Fruit fly (Drosophila melanogaster) whole organism, embryonic: ENCODE measurements around the gene Bet5.

Experiments used
- CG12104 ChIP-seq: fragments of 200-800 bp; sonication (Bioruptor generic); optimal IDR thresholded peaks from 3 replicates; lab custom pipeline; 2016; ENCODE audit warnings: missing biosample characterization, missing genetic modification characterization
- CG12236 ChIP-seq: fragments of 200-800 bp; sonication (Bioruptor generic); optimal IDR thresholded peaks from 2 replicates; lab custom pipeline; 2016; ENCODE audit warnings: missing biosample characterization, missing genetic modification characterization
- CG12769 ChIP-seq: fragments of 200-800 bp; sonication (Bioruptor generic); optimal IDR thresholded peaks from 2 replicates; lab custom pipeline; 2019; ENCODE audit warnings: missing biosample characterization, mild to moderate bottlenecking, missing genetic modification characterization, moderate library complexity
- CG14667 ChIP-seq: fragments of 200-800 bp; sonication (Bioruptor generic); IDR thresholded peaks from 2 replicates; pipeline ENCODE4 v1.3.6; 2022; ENCODE audit warnings: missing biosample characterization, missing genetic modification characterization
- CG15011 ChIP-seq: fragments of 200-800 bp; sonication (Bioruptor generic); optimal IDR thresholded peaks from 3 replicates; lab custom pipeline; 2018; ENCODE audit warnings: missing biosample characterization, mild to moderate bottlenecking, missing genetic modification characterization
- CG15696 ChIP-seq: fragments of 200-800 bp; sonication (Bioruptor generic); optimal IDR thresholded peaks from 2 replicates; lab custom pipeline; 2019; ENCODE audit warnings: missing biosample characterization, mild to moderate bottlenecking, missing genetic modification characterization, moderate library complexity
- CG17385 ChIP-seq: fragments of 200-800 bp; sonication (Bioruptor generic); optimal IDR thresholded peaks from 3 replicates; lab custom pipeline; 2018; ENCODE audit warnings: missing biosample characterization, mild to moderate bottlenecking, missing genetic modification characterization
- CG32767 ChIP-seq: fragments of 200-800 bp; sonication (Bioruptor generic); IDR thresholded peaks from 2 replicates; pipeline ENCODE4 v1.3.6; 2022; ENCODE audit warnings: missing biosample characterization, missing genetic modification characterization
- CG3407 ChIP-seq: fragments of 200-800 bp; sonication (Bioruptor generic); optimal IDR thresholded peaks from 2 replicates; lab custom pipeline; 2018; ENCODE audit warnings: missing biosample characterization, mild to moderate bottlenecking, missing genetic modification characterization
- CG34376 ChIP-seq: fragments of 200-800 bp; sonication (Bioruptor generic); optimal IDR thresholded peaks from 2 replicates; lab custom pipeline; 2018; ENCODE audit warnings: missing biosample characterization, mild to moderate bottlenecking, missing genetic modification characterization
- CG4360 ChIP-seq: fragments of 200-800 bp; sonication (Bioruptor generic); IDR thresholded peaks from 2 replicates; pipeline ENCODE4 v1.3.6; 2022; ENCODE audit warnings: missing biosample characterization, missing genetic modification characterization
- CG5180 ChIP-seq: fragments of 200-800 bp; sonication (Bioruptor generic); optimal IDR thresholded peaks from 3 replicates; lab custom pipeline; 2017; ENCODE audit warnings: missing biosample characterization, missing genetic modification characterization, mild to moderate bottlenecking, moderate library complexity, missing genetic modification reagents
- CG7372 ChIP-seq: fragments of 200-800 bp; sonication (Bioruptor generic); IDR thresholded peaks from 2 replicates; pipeline ENCODE4 v1.3.6; 2022; ENCODE audit warnings: missing biosample characterization, missing genetic modification characterization
- CG8944 ChIP-seq: fragments of 200-800 bp; sonication (Bioruptor generic); optimal IDR thresholded peaks from 3 replicates; lab custom pipeline; 2016; ENCODE audit warnings: missing biosample characterization, missing genetic modification characterization
- Camta ChIP-seq: fragments of 200-800 bp; sonication (Bioruptor generic); optimal IDR thresholded peaks from 2 replicates; lab custom pipeline; 2016; ENCODE audit warnings: missing biosample characterization, missing genetic modification characterization
- Deaf1 ChIP-seq: fragments of 200-800 bp; optimal IDR thresholded peaks from 3 replicates; lab custom pipeline; 2019; ENCODE audit warnings: missing biosample characterization, mild to moderate bottlenecking, missing genetic modification characterization, moderate library complexity
- Ets65A ChIP-seq: fragments of 200-800 bp; sonication (Bioruptor generic); peaks from one replicate; lab custom pipeline; 2016; ENCODE audit warnings: missing biosample characterization, missing genetic modification characterization
- Hr39 ChIP-seq: fragments of >200 bp; optimal IDR thresholded peaks from 2 replicates; lab custom pipeline; 2017
- Med ChIP-seq: fragments of 200-800 bp; sonication (Bioruptor generic); peaks from one replicate; lab custom pipeline; 2016; ENCODE audit warnings: missing biosample characterization, missing genetic modification characterization, mild to moderate bottlenecking, inconsistent platforms, moderate library complexity
- Mrtf ChIP-seq: fragments of 200-800 bp; sonication (Bioruptor generic); IDR thresholded peaks from 3 replicates; pipeline ENCODE4 v1.3.6; 2022; ENCODE audit warnings: missing biosample characterization, missing genetic modification characterization
- Nf-YB ChIP-seq: fragments of 200-800 bp; sonication (Bioruptor generic); optimal IDR thresholded peaks from 3 replicates; lab custom pipeline; 2019; ENCODE audit warnings: missing biosample characterization, mild to moderate bottlenecking, missing genetic modification characterization, moderate library complexity
- Nf-YC ChIP-seq: fragments of 200-800 bp; optimal IDR thresholded peaks from 3 replicates; lab custom pipeline; 2019; ENCODE audit warnings: missing biosample characterization, mild to moderate bottlenecking, missing genetic modification characterization, moderate library complexity
- Pdp1 ChIP-seq, 2 experiments: fragments of 200-800 bp; sonication (Bioruptor generic); optimal IDR thresholded peaks; 3 replicates each; lab custom pipeline; 2016; ENCODE audit warnings: missing biosample characterization in 2 of 2, missing genetic modification characterization in 2 of 2, mild to moderate bottlenecking in 1 of 2, moderate library complexity in 1 of 2
- Side ChIP-seq: fragments of 200-800 bp; sonication (Bioruptor generic); optimal IDR thresholded peaks from 2 replicates; lab custom pipeline; 2016; ENCODE audit warnings: missing biosample characterization, missing genetic modification characterization
- bigmax ChIP-seq: fragments of 200-800 bp; sonication (Bioruptor generic); optimal IDR thresholded peaks from 2 replicates; lab custom pipeline; 2018; ENCODE audit warnings: missing biosample characterization, mild to moderate bottlenecking, missing genetic modification characterization
- cato ChIP-seq: fragments of 200-800 bp; sonication (Bioruptor generic); optimal IDR thresholded peaks from 2 replicates; lab custom pipeline; 2016; ENCODE audit warnings: missing biosample characterization, missing genetic modification characterization, borderline replicate concordance
- chinmo ChIP-seq: fragments of 200-800 bp; sonication (Bioruptor generic); IDR thresholded peaks from 4 replicates; pipeline ENCODE4 v1.3.6; 2022; ENCODE audit warnings: missing biosample characterization, missing genetic modification characterization; ENCODE audit not compliant: partially characterized antibody
- chm ChIP-seq: fragments of 200-800 bp; sonication (Bioruptor generic); IDR thresholded peaks from 2 replicates; pipeline ENCODE4 v1.3.6; 2022; ENCODE audit warnings: missing biosample characterization, missing genetic modification characterization
- crol ChIP-seq: fragments of 200-800 bp; sonication (Bioruptor generic); IDR thresholded peaks from 2 replicates; pipeline ENCODE4 v1.3.6; 2022; ENCODE audit warnings: missing biosample characterization, missing genetic modification characterization
- danr ChIP-seq: fragments of 200-800 bp; sonication (Bioruptor generic); IDR thresholded peaks from 2 replicates; pipeline ENCODE4 v1.3.6; 2022; ENCODE audit warnings: missing biosample characterization, missing genetic modification characterization
- dati ChIP-seq: fragments of 200-800 bp; sonication (Bioruptor generic); IDR thresholded peaks from 2 replicates; pipeline ENCODE4 v1.3.6; 2022; ENCODE audit warnings: missing biosample characterization, missing genetic modification characterization
- dimm ChIP-seq: fragments of 200-800 bp; sonication (Bioruptor generic); IDR thresholded peaks from 2 replicates; pipeline ENCODE4 v1.3.6; 2022; ENCODE audit warnings: missing biosample characterization, missing genetic modification characterization
- gce ChIP-seq: fragments of 200-800 bp; sonication (Bioruptor generic); IDR thresholded peaks from 3 replicates; pipeline ENCODE4 v1.3.6; 2022; ENCODE audit warnings: missing biosample characterization, missing genetic modification characterization
- gcm2 ChIP-seq: fragments of 200-800 bp; sonication (Bioruptor generic); optimal IDR thresholded peaks from 2 replicates; lab custom pipeline; 2016; ENCODE audit warnings: missing biosample characterization, missing genetic modification characterization
- hbn ChIP-seq: fragments of 200-800 bp; sonication (Bioruptor generic); IDR thresholded peaks from 2 replicates; pipeline ENCODE4 v1.3.6; 2022; ENCODE audit warnings: missing biosample characterization, missing genetic modification characterization; ENCODE audit not compliant: partially characterized antibody
- lab ChIP-seq: fragments of 200-800 bp; sonication (Bioruptor generic); optimal IDR thresholded peaks from 3 replicates; lab custom pipeline; 2017; ENCODE audit warnings: missing biosample characterization, missing genetic modification characterization, mild to moderate bottlenecking, moderate library complexity, missing genetic modification reagents
- lilli ChIP-seq: fragments of 200-800 bp; sonication (Bioruptor generic); optimal IDR thresholded peaks from 3 replicates; lab custom pipeline; 2016; ENCODE audit warnings: missing biosample characterization, missing genetic modification characterization
- lov ChIP-seq, 2 experiments: fragments of 200-800 bp in 1 of 2; fragments of >200 bp in 1 of 2; sonication (Bioruptor generic) in 1 of 2; IDR thresholded peaks in 1 of 2; optimal IDR thresholded peaks in 1 of 2; 2 replicates in 1 of 2; 3 replicates in 1 of 2; pipeline versions ENCODE4 v1.3.6 to Lab custom; 2017 to 2022; ENCODE audit warnings: missing biosample characterization in 1 of 2, missing genetic modification characterization in 1 of 2
- otp ChIP-seq: fragments of 200-800 bp; sonication (Bioruptor generic); IDR thresholded peaks from 3 replicates; pipeline ENCODE4, ENCODE4 v1.3.6; 2022; ENCODE audit warnings: missing biosample characterization, missing genetic modification characterization
- p53 ChIP-seq: fragments of 200-800 bp; sonication (Bioruptor generic); optimal IDR thresholded peaks from 2 replicates; lab custom pipeline; 2016; ENCODE audit warnings: missing biosample characterization, missing genetic modification characterization
- phol ChIP-seq: fragments of 200-800 bp; sonication (Bioruptor generic); optimal IDR thresholded peaks from 3 replicates; lab custom pipeline; 2018; ENCODE audit warnings: missing biosample characterization, mild to moderate bottlenecking, missing genetic modification characterization, moderate library complexity
- pnt ChIP-seq: fragments of 200-800 bp; sonication (Bioruptor generic); optimal IDR thresholded peaks from 3 replicates; lab custom pipeline; 2016; ENCODE audit warnings: missing biosample characterization, missing genetic modification characterization
- sd ChIP-seq: fragments of 200-800 bp; sonication (Bioruptor generic); optimal IDR thresholded peaks from 3 replicates; lab custom pipeline; 2018; ENCODE audit warnings: missing biosample characterization, mild to moderate bottlenecking, missing genetic modification characterization, moderate library complexity
- sqz ChIP-seq: fragments of 200-800 bp; sonication (Bioruptor generic); optimal IDR thresholded peaks from 3 replicates; lab custom pipeline; 2018; ENCODE audit warnings: missing biosample characterization, mild to moderate bottlenecking, missing genetic modification characterization
- sr ChIP-seq: fragments of 200-800 bp; sonication (Bioruptor generic); IDR thresholded peaks from 3 replicates; pipeline ENCODE4 v1.3.6; 2022; ENCODE audit warnings: missing biosample characterization, missing genetic modification characterization
- sug ChIP-seq: fragments of 200-800 bp; optimal IDR thresholded peaks from 2 replicates; lab custom pipeline; 2019; ENCODE audit warnings: missing biosample characterization, mild to moderate bottlenecking, missing genetic modification characterization, moderate library complexity
- wek ChIP-seq: fragments of 200-800 bp; sonication (Bioruptor generic); optimal IDR thresholded peaks from 3 replicates; lab custom pipeline; 2018; ENCODE audit warnings: missing biosample characterization, mild to moderate bottlenecking, missing genetic modification characterization, moderate library complexity

The Bet5 gene

dm6 chr3R:30174160-30175002, 5.7 kb upstream of the Bet5 start, which contains the start of gene Mlc2:
Gene Mlc2, minus strand, starts transcription at chr3R:30174551.
- TF ChIP-seq Hr39 (lab: Kevin White, UChicago) (no peak), cato (GFP tag; lab: Kevin White, UChicago) (no peak), Nf-YC (tag; lab: Kevin White, UChicago) (peak; percentile 43), Med (peak; percentile 53), otp (GFP tag; lab: Robert Waterston, UW) (no peak), dati (GFP tag; lab: Robert Waterston, UW) (no peak), Deaf1 (tag; lab: Kevin White, UChicago) (peak; percentile 95), Pdp1 (GFP tag; optimal IDR thresholded peaks at IDR 0.05; lab: Kevin White, UChicago) (peak in 1 of 2 experiments; percentile 85), chm (GFP tag; lab: Robert Waterston, UW) (peak; percentile 38; the same call in 1 of the 2 replicates), CG32767 (GFP tag; lab: Robert Waterston, UW) (peak; percentile 37; the same call in 1 of the 2 replicates), chinmo (GFP tag; lab: Robert Waterston, UW) (0 out of 4 replicates have a peak, but pooled peaks have one; percentile 53), gce (GFP tag; lab: Robert Waterston, UW) (0 out of 3 replicates have a peak, but pooled peaks have one; percentile 27), lilli (GFP tag; lab: Kevin White, UChicago) (peak; percentile 84), Mrtf (GFP tag; lab: Robert Waterston, UW) (peak; percentile 54; the same call in 1 of the 3 replicates), CG17385 (peak; percentile 60), crol (GFP tag; lab: Robert Waterston, UW) (peak; percentile 66), Nf-YB (GFP tag; lab: Kevin White, UChicago) (peak; percentile 48), CG15696 (tag; lab: Kevin White, UChicago) (no peak), sr (peak; percentile 52; the same call in 1 of the 3 replicates), CG12769 (tag; lab: Kevin White, UChicago) (peak; percentile 44), CG8944 (GFP tag; lab: Kevin White, UChicago) (no peak)

- no peak for TF ChIP-seq dimm
- no peak for TF ChIP-seq danr (GFP tag; lab: Robert Waterston, UW)
- TF ChIP-seq lab (GFP tag; lab: Kevin White, UChicago), result no peak
- TF ChIP-seq bigmax (GFP tag; lab: Kevin White, UChicago), result no peak
- no peak for TF ChIP-seq CG14667 (GFP tag; lab: Robert Waterston, UW)
- TF ChIP-seq CG5180 (GFP tag; lab: Kevin White, UChicago), result no peak
- TF ChIP-seq CG15011 (GFP tag; lab: Kevin White, UChicago), result no peak
- peak; percentile 81 for TF ChIP-seq sr
- TF ChIP-seq gcm2 (GFP tag; lab: Kevin White, UChicago), result no peak
- no peak for TF ChIP-seq lov (optimal IDR thresholded peaks at IDR 0.05; lab: Kevin White, UChicago)
- no peak for TF ChIP-seq lov (GFP tag; IDR thresholded peaks at IDR 0.05; lab: Robert Waterston, UW)
- TF ChIP-seq CG12104 (GFP tag; lab: Kevin White, UChicago), result no peak
- TF ChIP-seq CG7372 (GFP tag; lab: Robert Waterston, UW), result no peak
- no peak for TF ChIP-seq CG4360 (GFP tag; lab: Robert Waterston, UW)
- TF ChIP-seq hbn, result no peak
- TF ChIP-seq sug, result no peak
- TF ChIP-seq sqz (GFP tag; lab: Kevin White, UChicago), result no peak
- TF ChIP-seq CG3407 (GFP tag; lab: Kevin White, UChicago), result no peak
- peak; percentile 83 for TF ChIP-seq sd (tag; lab: Kevin White, UChicago)
- TF ChIP-seq phol (tag; lab: Kevin White, UChicago), result no peak
- no peak for TF ChIP-seq CG12236 (GFP tag; lab: Kevin White, UChicago)
- no peak for TF ChIP-seq Camta (GFP tag; lab: Kevin White, UChicago)
- TF ChIP-seq Ets65A (GFP tag; lab: Kevin White, UChicago), result peak; percentile 37
- no peak for TF ChIP-seq wek
- TF ChIP-seq CG34376 (GFP tag; lab: Kevin White, UChicago), result no peak
- no peak for TF ChIP-seq Deaf1 (tag; lab: Kevin White, UChicago)
- TF ChIP-seq lilli (GFP tag; lab: Kevin White, UChicago), result no peak
- no peak for TF ChIP-seq Side
- TF ChIP-seq p53 (GFP tag; lab: Kevin White, UChicago), result no peak
- TF ChIP-seq pnt (GFP tag; lab: Kevin White, UChicago), result no peak
These were observed 4.9 kb upstream of the Bet5 start for dm6 chr3R:30175045-30175589.
